Fruit fly (Drosophila melanogaster): ENCODE data around the gene CG11147.

- TF ChIP-seq CTCF (optimal IDR thresholded peaks at IDR 0.05): no peak
- TF ChIP-seq CG8478 (optimal IDR thresholded peaks at IDR 0.05): no peak
These were observed 25.0 kb upstream of the CG11147 start, which contains the start of gene obst-E for dm6 chr2L:5766042-5766441.

Measured in S2 (cell line).